Worm (Caenorhabditis elegans) whole organism, L4/young adult: Measurements from ENCODE around the gene C01G10.1.
A peak's percentile ranks its signal among the peaks of the same experiment; 100 is the strongest.

Experiments
- W03F9.2 ChIP-seq: fragments of 150-350 bp; optimal IDR thresholded peaks from 2 replicates; lab custom pipeline; 2014; ENCODE audit warnings: missing biosample characterization, missing genetic modification characterization
- dao-5 ChIP-seq: sonication (generic microtip); optimal IDR thresholded peaks from 2 replicates; lab custom pipeline; 2016; ENCODE audit warnings: missing genotype, missing genetic modification characterization, moderate library complexity, missing compliant biosample characterization
- him-1 ChIP-seq: sonication (generic microtip); optimal IDR thresholded peaks from 2 replicates; lab custom pipeline; 2016; ENCODE audit warnings: missing genotype, missing genetic modification reagents, missing genetic modification characterization, missing compliant biosample characterization

The C01G10.1 gene

DNA sequence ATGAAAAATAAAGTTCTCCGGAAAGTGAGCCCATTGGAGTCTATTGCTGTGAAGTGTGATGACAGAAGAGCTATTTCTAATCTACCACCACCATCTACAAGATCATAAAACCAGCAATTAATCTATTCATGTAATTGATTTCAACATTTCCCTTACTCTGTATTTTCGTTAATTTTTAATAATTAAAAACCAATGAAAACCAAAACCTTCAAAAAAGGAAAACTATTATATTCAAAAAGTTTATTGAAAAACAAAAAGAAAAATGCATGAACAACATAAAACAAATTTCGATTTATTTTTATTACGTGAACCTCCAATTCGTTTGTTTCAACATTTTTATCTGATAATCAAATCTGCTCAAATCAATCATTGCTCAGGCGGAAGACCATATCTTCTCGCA is at the start of gene C01G10.1:
Gene C01G10.1 (plus strand): TSS at position 301 of the 400 bp plus-strand sequence.
- TF ChIP-seq dao-5 (tag; lab: Kevin White, UChicago) (no peak), him-1 (tag; lab: Kevin White, UChicago) (no peak), W03F9.2 (no peak)

DNA sequence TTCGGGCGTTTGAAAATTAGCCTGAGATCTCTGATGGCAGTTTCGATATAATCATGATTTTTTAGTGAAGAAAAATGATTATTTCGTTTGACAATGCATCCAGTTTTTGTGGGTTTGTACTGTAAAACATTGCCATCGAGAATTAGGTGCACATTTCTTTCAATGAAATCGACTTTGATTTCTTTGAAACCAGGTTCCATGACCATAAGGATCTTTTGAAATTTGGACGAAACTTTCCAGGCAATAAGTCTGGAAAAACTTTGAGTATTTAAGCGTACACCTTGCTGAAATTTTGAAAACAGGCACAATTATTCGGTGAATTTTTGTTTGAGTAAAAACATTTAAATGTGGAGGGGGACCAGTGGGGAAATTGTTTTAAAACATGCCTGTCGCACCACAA is 47.8 kb upstream of the C01G10.1 start:
- TF ChIP-seq dao-5 (tag; lab: Kevin White, UChicago): no peak
- no peak for TF ChIP-seq him-1 (tag; lab: Kevin White, UChicago)
- TF ChIP-seq W03F9.2: no peak

DNA sequence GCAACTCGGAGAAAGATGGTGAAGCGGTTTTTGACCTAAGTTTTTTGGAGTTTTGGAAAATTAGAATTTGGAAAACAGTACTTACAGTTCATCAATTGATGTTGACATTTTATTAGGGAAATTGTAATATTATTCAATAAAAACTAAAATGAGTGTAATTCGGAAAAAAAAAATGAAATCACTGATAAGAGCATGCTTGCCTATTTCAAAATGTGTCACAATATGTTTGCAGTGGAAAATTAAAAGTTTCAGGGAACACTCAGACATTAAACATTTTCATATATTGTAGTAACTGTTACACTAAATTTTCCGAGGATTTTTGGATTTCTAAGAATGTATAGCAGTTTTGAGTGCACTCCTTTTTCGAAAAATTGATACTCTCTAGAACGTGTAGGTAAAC is 47.2 kb upstream of the C01G10.1 start, which contains the start of the genes fbxa-82 and C25D7.5:
Gene fbxa-82 (minus strand): TSS at position 163 of the 400 bp plus-strand sequence.
Gene C25D7.5 (plus strand): TSS at position 283 of the 400 bp plus-strand sequence.
- TF ChIP-seq him-1 (tag; lab: Kevin White, UChicago) (no peak), W03F9.2 (no peak)

DNA sequence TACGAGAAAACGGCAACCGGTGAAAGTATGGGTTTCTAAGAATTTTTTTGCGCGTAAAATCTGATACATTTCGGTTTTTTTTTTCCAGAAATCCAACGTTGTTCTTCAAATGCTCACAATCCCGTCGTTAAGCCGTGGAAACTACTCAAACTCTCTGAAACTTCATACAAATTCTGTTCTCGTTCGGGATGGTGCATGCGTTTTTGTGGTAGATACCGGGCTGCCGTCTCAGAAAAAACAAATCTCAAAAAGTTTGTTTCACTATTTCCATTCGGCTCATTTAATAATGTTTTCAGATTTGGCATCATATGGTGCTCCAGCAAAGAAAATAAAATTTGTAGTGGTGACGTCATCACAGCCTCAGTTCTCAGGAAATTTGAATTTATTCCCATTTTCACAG is 44.8 kb upstream of the C01G10.1 start:
- no peak for TF ChIP-seq him-1 (tag; lab: Kevin White, UChicago)
- TF ChIP-seq dao-5 (tag; lab: Kevin White, UChicago): no peak
- no peak for TF ChIP-seq W03F9.2

DNA sequence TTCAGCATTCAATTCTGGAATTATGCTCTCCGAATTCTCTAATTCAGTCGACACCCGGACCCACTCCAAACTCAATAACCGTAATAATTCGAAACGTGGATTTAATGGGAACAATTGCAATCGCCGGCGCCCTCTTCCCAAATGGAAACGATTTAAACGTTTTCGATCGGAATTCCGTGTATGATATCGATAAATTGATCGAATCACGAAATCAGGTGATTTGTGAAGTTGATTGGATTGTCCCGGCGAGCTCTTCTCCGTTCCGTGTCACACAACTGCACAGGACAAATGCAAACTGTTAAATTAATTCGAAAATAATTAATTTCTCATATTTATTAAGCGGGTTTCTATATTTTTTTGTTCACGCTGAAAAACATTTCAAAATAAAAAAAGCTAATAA is 43.7 kb upstream of the C01G10.1 start, which contains the start of gene C25D7.16:
Gene C25D7.16 (plus strand): TSS at position 301 of the 400 bp plus-strand sequence.
- TF ChIP-seq W03F9.2 (no peak), dao-5 (tag; lab: Kevin White, UChicago) (no peak), him-1 (tag; lab: Kevin White, UChicago) (no peak)

DNA sequence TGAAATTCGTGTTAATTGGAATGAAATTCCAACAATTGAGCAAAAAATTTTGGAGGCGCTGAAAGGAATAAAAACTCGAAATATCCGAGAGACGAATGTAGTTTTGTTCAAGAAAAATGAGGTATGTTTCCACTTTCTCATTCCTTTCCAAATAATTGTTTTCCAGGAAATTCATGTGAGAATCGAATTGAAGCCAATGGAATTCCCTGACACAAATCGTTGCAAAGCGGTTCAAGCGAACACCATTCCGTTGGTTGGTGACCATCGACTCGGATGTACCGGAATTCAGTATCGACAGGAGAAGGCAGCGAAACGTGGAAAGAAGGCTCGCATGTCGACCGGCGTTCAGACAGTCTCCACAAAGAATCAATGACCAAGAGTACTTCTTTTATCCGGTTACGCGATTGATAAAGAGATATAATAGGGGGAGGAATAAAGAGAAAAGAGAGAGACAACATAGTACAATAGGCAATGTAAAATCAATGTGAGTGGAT is 43.2 kb upstream of the C01G10.1 start:
- no peak for TF ChIP-seq W03F9.2
- no peak for TF ChIP-seq dao-5 (tag; lab: Kevin White, UChicago)
- TF ChIP-seq him-1 (tag; lab: Kevin White, UChicago): no peak

DNA sequence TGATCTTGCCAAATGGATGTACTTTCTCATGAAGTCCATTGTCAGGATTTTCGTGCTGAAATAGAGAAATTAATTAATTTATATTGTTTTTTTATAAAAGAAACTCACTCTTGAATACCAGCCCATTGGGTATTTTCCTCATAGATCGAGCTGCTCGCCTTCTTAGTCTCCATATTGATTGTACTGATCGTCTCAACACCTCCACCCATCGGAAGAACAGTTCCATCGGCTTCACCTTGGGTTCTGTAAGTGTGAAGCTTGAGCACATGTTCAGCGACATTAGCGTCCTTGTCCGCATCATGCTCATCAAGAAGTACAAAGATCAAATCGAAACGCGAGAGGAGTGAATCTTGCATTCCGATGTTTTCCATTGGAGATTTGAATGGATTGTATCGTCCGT is 41.8 kb upstream of the C01G10.1 start:
- TF ChIP-seq him-1 (tag; lab: Kevin White, UChicago): no peak
- no peak for TF ChIP-seq dao-5 (tag; lab: Kevin White, UChicago)
- TF ChIP-seq W03F9.2: no peak

DNA sequence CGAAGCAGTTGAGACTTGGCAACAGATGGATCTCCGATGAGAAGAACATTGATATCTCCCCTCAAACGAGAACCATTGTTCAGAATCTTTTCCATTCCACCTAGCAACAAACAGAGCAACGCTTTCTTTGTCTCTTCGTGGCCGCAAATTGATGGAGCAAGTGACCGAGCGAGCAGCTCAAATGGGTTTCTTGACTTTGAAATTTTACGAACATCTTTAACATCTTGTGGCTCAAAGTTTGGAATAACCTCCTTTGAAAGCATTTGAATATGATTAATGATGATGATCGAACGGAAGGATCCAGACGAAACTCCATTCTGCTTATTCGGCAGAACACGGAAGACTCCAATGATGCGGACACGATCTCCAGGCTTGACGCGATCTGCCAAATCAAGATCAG is 41.1 kb upstream of the C01G10.1 start:
- TF ChIP-seq him-1 (tag; lab: Kevin White, UChicago) (no peak), W03F9.2 (no peak), dao-5 (tag; lab: Kevin White, UChicago) (no peak)

DNA sequence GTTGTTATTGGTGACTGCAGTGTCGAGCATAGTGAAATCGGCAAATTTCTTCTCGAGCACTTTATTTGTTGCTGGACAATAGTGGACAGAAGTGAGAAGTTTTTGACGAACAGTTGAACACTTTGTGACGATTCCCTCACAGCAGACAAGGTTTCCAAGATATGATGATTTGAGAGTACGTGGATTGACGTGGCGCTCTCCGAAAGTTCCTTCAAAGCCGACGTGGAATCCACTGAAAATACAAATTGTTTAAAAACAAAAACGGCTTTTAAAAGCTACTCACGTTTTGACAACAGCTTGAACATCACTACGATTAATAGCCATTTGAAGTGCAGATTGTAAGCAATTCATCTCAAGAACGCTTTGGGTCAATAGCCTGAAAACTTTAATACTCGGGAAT is 40.6 kb upstream of the C01G10.1 start:
- TF ChIP-seq W03F9.2 (no peak), dao-5 (tag; lab: Kevin White, UChicago) (no peak), him-1 (tag; lab: Kevin White, UChicago) (no peak)

DNA sequence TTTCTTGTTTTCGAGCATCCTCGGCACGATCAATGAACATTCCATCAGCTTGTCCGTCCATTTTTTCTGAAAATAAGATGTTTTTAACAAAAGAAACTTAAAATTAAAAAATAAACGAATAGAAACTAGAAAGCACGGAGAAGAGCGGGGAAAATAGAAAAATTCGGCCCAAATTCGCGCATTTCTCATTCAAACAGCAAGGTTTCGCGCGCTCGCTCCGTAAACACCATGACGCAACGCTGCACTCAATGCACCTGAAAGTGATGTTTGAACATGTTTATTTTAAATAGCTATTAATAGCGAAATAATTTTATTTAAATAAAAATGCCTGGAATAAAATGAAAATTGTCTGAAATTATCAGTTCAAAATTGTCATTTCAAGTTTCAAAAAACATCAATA is 40.0 kb upstream of the C01G10.1 start, which contains the start of the genes mcm-3 and C25D7.15:
Gene mcm-3 (minus strand): TSS at position 66 of the 400 bp plus-strand sequence.
Gene C25D7.15 (plus strand): TSS at position 275 of the 400 bp plus-strand sequence.
- TF ChIP-seq W03F9.2: peak; percentile 32
- TF ChIP-seq dao-5 (tag; lab: Kevin White, UChicago): no peak

DNA sequence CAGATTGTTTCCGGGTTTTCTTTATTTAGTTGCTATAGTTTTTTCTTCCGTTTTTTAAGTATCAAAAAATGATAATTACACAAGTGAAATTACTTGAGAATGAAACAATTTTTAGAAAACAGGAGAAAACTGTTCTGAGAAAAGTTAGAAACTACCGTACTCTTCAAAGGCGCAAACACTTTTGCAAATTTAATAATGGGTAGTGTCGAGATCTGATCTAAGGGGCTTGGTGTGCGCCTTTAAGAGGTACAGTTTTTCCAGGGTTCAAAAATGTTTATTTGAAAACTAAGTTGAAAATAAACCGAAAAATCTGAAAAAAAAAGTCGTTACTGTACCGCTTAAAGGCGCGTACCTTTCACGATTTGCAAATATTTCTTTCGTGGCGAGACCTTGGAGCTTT is 39.0 kb upstream of the C01G10.1 start:
- no peak for TF ChIP-seq him-1 (tag; lab: Kevin White, UChicago)
- TF ChIP-seq W03F9.2: no peak
- no peak for TF ChIP-seq dao-5 (tag; lab: Kevin White, UChicago)

DNA sequence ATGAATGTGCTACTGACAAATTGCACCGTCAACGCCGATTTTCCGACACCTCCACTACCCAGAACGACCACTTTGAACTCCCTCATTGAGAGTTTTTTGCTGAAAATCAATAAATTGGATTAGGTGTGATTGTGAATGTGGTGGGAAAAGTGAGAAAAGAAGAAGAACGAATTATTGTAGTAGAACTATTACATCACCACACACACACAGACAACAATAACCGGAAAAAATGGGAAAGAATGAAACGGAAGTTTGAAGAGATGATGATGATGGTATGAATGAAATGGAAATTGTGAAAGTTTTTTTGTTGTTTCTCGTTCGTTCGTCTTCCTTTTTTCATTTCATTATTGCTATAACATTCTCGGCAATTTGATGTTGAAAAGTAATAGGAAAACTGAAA is 35.6 kb upstream of the C01G10.1 start, which contains the start of gene rap-2:
Gene rap-2 (minus strand): TSS at position 101 of the 400 bp plus-strand sequence.
- TF ChIP-seq dao-5 (tag; lab: Kevin White, UChicago) (no peak), W03F9.2 (no peak), him-1 (tag; lab: Kevin White, UChicago) (no peak)

DNA sequence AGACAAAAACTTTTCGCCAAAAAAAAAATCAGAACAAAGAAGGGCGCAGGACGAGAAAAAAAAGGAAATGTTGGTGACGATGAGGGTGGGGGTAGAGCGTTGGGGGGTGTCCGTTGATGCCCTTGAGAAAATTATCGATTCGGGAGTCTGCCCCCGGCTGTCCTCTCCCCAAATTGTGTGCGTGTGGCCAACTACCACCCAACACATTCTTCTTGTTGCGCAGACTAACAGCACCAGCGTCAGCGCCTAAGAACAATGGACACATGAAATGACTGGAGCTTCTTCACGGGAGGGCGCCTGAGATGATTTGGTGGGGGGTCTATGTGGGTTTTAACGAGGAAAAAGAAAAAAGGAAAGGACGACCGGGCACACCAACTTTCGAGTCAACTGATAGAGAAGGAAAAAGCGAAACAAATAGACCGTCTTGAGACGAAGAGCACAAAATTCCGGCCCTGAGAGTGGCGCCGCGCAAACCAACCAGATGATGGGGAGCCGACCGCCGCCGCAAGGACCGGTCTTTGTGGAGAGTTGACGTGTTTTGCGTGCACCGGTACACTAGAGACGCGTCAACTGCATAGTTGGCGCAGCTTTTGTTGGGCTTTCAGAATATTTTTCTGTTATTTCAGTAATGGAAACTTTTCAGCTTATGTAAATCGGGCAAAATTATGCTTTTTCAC is 34.3 kb upstream of the C01G10.1 start, which contains the start of gene C25D7.9:
Gene C25D7.9 (plus strand): TSS at position 68 of the 677 bp plus-strand sequence.
- TF ChIP-seq dao-5 (tag; lab: Kevin White, UChicago) (no peak), W03F9.2 (no peak), him-1 (tag; lab: Kevin White, UChicago) (no peak)

DNA sequence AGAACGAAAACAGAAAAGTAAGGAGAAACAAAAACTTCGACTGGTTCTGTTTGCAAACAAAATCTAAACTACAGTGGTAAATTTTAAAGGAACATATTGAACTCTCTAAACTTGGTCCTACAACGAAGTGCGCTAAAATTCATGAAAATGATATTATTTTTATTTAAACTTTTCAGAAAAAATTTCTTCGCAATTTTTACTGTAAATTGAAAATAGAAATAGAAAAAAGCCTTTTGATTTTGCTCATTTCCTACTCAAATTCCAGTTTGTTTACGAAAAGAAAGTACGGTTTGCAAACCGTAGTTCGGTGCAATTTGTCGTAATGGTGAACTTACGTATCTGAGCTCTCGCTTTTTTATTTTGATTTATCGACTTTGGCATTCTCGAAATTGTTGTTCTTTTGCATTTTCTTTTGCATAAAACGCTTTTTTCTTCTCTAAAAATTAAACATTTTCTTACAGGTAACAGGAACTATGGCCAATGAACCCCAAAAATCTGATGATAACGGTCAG is 33.7 kb upstream of the C01G10.1 start, which contains the start of gene otub-1:
Gene otub-1 (plus strand): TSS at position 462 of the 512 bp plus-strand sequence.
- TF ChIP-seq dao-5 (tag; lab: Kevin White, UChicago) (no peak), him-1 (tag; lab: Kevin White, UChicago) (no peak), W03F9.2 (no peak)
